Fruit fly (Drosophila melanogaster): ENCODE measurements around the gene Or22a.

The Or22a gene

dm6 chr2L:1473427-1473826 lies 46.9 kb upstream of the Or22a start (continued):
- no peak for TF ChIP-seq Sry-β (GFP tag; optimal IDR thresholded peaks at IDR 0.05)
- no peak for TF ChIP-seq CG10209 (GFP tag; optimal IDR thresholded peaks at IDR 0.05)
- no peak for TF ChIP-seq CG3838 (GFP tag; optimal IDR thresholded peaks at IDR 0.05)
- no peak for TF ChIP-seq Bteb2 (GFP tag; optimal IDR thresholded peaks at IDR 0.05)
- TF ChIP-seq Deaf1 (tag; optimal IDR thresholded peaks at IDR 0.05): no peak
- no peak for TF ChIP-seq CG18476 (GFP tag; optimal IDR thresholded peaks at IDR 0.05)
- TF ChIP-seq hb (GFP tag; IDR thresholded peaks at IDR 0.05; ENCODE audit: partially characterized antibody): no peak
- peak; percentile 18 for TF ChIP-seq CG1602 (GFP tag; optimal IDR thresholded peaks at IDR 0.05)
- TF ChIP-seq insv (GFP tag; optimal IDR thresholded peaks at IDR 0.05): no peak
- TF ChIP-seq fd64A (GFP tag; optimal IDR thresholded peaks at IDR 0.05): no peak
- TF ChIP-seq z (GFP tag; IDR thresholded peaks at IDR 0.05): peak; percentile 46; the same call in 1 of the 3 replicates
- TF ChIP-seq bbx (GFP tag; IDR thresholded peaks at IDR 0.05; ENCODE audit: partially characterized antibody): no peak
- TF ChIP-seq pb (GFP tag; optimal IDR thresholded peaks at IDR 0.05): no peak
- TF ChIP-seq corto (GFP tag; optimal IDR thresholded peaks at IDR 0.05): no peak
- TF ChIP-seq gfzf (GFP tag; optimal IDR thresholded peaks at IDR 0.05): no peak
- TF ChIP-seq emc (GFP tag; optimal IDR thresholded peaks at IDR 0.05): no peak
- TF ChIP-seq CG16863 (GFP tag; optimal IDR thresholded peaks at IDR 0.05): no peak
- TF ChIP-seq CG13894 (tag; optimal IDR thresholded peaks at IDR 0.05): no peak
- peak; percentile 62; the same call in 1 of the 2 replicates for TF ChIP-seq Ptx1 (GFP tag; IDR thresholded peaks at IDR 0.05)
- no peak for TF ChIP-seq Ets97D (GFP tag; optimal IDR thresholded peaks at IDR 0.05)
- TF ChIP-seq Stat92E (GFP tag; optimal IDR thresholded peaks at IDR 0.05): no peak
- TF ChIP-seq CG3163 (GFP tag; optimal IDR thresholded peaks at IDR 0.05): no peak
- no peak for TF ChIP-seq CG17802 (tag; optimal IDR thresholded peaks at IDR 0.05)
- TF ChIP-seq Myb (GFP tag; optimal IDR thresholded peaks at IDR 0.05): no peak
- peak; percentile 21 for TF ChIP-seq CG2875 (GFP tag; optimal IDR thresholded peaks at IDR 0.05)
- no peak for TF ChIP-seq CG9817 (tag; optimal IDR thresholded peaks at IDR 0.05)
- no peak for TF ChIP-seq CG18011 (GFP tag; optimal IDR thresholded peaks at IDR 0.05)
- peak; percentile 33; the same call in 1 of the 2 replicates for TF ChIP-seq CG9932 (GFP tag; IDR thresholded peaks at IDR 0.05)
- TF ChIP-seq Hey (tag; optimal IDR thresholded peaks at IDR 0.05): peak; percentile 47
- no peak for TF ChIP-seq ab (GFP tag; optimal IDR thresholded peaks at IDR 0.05)
- no peak for TF ChIP-seq wor (GFP tag; IDR thresholded peaks at IDR 0.05)
- peak; percentile 33 for TF ChIP-seq Antp (GFP tag; optimal IDR thresholded peaks at IDR 0.05)
- TF ChIP-seq CHES-1-like (GFP tag; optimal IDR thresholded peaks at IDR 0.05): no peak
- TF ChIP-seq Opbp (GFP tag; IDR thresholded peaks at IDR 0.05; ENCODE audit: partially characterized antibody): no peak
- no peak for TF ChIP-seq p53 (GFP tag; optimal IDR thresholded peaks at IDR 0.05)
- no peak for TF ChIP-seq odd (GFP tag; optimal IDR thresholded peaks at IDR 0.05)
- TF ChIP-seq sisA (GFP tag; IDR thresholded peaks at IDR 0.05): peak; percentile 47
- peak; percentile 45 for TF ChIP-seq CG7556 (GFP tag; optimal IDR thresholded peaks at IDR 0.05)
- TF ChIP-seq Side (GFP tag; optimal IDR thresholded peaks at IDR 0.05): peak; percentile 35
- TF ChIP-seq CG14965 (GFP tag; optimal IDR thresholded peaks at IDR 0.05; ENCODE audit: borderline replicate concordance): no peak
- TF ChIP-seq TFAM (GFP tag; optimal IDR thresholded peaks at IDR 0.05): no peak
- TF ChIP-seq zfh2 (GFP tag; optimal IDR thresholded peaks at IDR 0.05): no peak
- TF ChIP-seq schlank (tag; optimal IDR thresholded peaks at IDR 0.05): no peak
- peak; percentile 27 for TF ChIP-seq ind (GFP tag; optimal IDR thresholded peaks at IDR 0.05)
- no peak for TF ChIP-seq CG4328 (GFP tag; optimal IDR thresholded peaks at IDR 0.05)
- TF ChIP-seq lilli (GFP tag; optimal IDR thresholded peaks at IDR 0.05): peak; percentile 27
- no peak for TF ChIP-seq Oaz (GFP tag; IDR thresholded peaks at IDR 0.05)
- no peak for TF ChIP-seq CG15073 (GFP tag; optimal IDR thresholded peaks at IDR 0.05)
- no peak for TF ChIP-seq Nf-YB (GFP tag; optimal IDR thresholded peaks at IDR 0.05)
- TF ChIP-seq NC2α (GFP tag; optimal IDR thresholded peaks at IDR 0.05): no peak
- TF ChIP-seq CG2120 (GFP tag; optimal IDR thresholded peaks at IDR 0.05): peak; percentile 7
